Worm (Caenorhabditis elegans) whole organism, L1 larva: ENCODE measurements around the gene fdgt-1.
"Not testable (repeated sequence)": the region's sequence is repeated elsewhere in the genome, so short reads cannot be mapped to it uniquely, and the experiment has no call there.

Source experiments
- C34B4.2 ChIP-seq: sonication (generic microtip); optimal IDR thresholded peaks from 2 replicates; lab custom pipeline; 2017; ENCODE audit warnings: mild to moderate bottlenecking, missing genetic modification characterization, missing compliant biosample characterization
- aly-2 ChIP-seq: fragments of 150-350 bp; optimal IDR thresholded peaks from 2 replicates; lab custom pipeline; 2014; ENCODE audit warnings: missing biosample characterization, missing genetic modification characterization
- ama-1 ChIP-seq: fragments of 150-350 bp; optimal IDR thresholded peaks from 2 replicates; lab custom pipeline; 2014
- ceh-63 ChIP-seq: fragments of 200-800 bp; sonication (Bioruptor generic); optimal IDR thresholded peaks from 2 replicates; lab custom pipeline; 2018; ENCODE audit warnings: mild to moderate bottlenecking, missing genetic modification characterization, missing compliant biosample characterization
- ceh-88 ChIP-seq: fragments of 200-800 bp; sonication (Bioruptor generic); IDR thresholded peaks from 2 replicates; pipeline ENCODE4 v1.3.6; 2022; ENCODE audit warnings: missing genetic modification characterization, missing compliant biosample characterization
- ceh-90 ChIP-seq: sonication (generic microtip); optimal IDR thresholded peaks from 2 replicates; lab custom pipeline; 2016; ENCODE audit warnings: missing genetic modification characterization, missing compliant biosample characterization
- efl-1 ChIP-seq, 4 experiments: fragments of 150-350 bp; optimal IDR thresholded peaks in 3 of 4; peaks in 1 of 4; 1 replicate in 1 of 4; 2 replicates in 3 of 4; lab custom pipeline; 2014; ENCODE audit warnings: missing biosample characterization in 2 of 4, missing genetic modification characterization in 2 of 4, missing genetic modification reagents in 2 of 4
- egl-13 ChIP-seq: sonication (generic microtip); optimal IDR thresholded peaks from 2 replicates; lab custom pipeline; 2016; ENCODE audit warnings: missing genotype, missing genetic modification reagents, missing genetic modification characterization, missing compliant biosample characterization
- egl-27 ChIP-seq, 2 experiments: fragments of 150-350 bp in 1 of 2; sonication (generic microtip); optimal IDR thresholded peaks; 3 replicates each; lab custom pipeline; 2017 to 2018; ENCODE audit warnings: missing biosample characterization in 2 of 2, missing genetic modification characterization in 2 of 2, missing genetic modification reagents in 2 of 2
- ets-5 ChIP-seq: fragments of 200-800 bp; sonication (Bioruptor generic); IDR thresholded peaks from 2 replicates; pipeline ENCODE4 v1.3.6; 2022; ENCODE audit warnings: missing genetic modification characterization, missing compliant biosample characterization
- fkh-10 ChIP-seq: sonication (generic microtip); optimal IDR thresholded peaks from 2 replicates; lab custom pipeline; 2017; ENCODE audit warnings: missing biosample characterization, missing genetic modification reagents, missing genetic modification characterization
- fkh-8 ChIP-seq: sonication (generic microtip); optimal IDR thresholded peaks from 2 replicates; lab custom pipeline; 2016; ENCODE audit warnings: mild to moderate bottlenecking, missing genetic modification characterization, missing compliant biosample characterization
- grh-1 ChIP-seq: fragments of 200-800 bp; sonication (Bioruptor generic); IDR thresholded peaks from 2 replicates; pipeline ENCODE4 v1.3.6; 2022; ENCODE audit warnings: missing genetic modification reagents, missing genetic modification characterization, missing compliant biosample characterization
- hlh-17 ChIP-seq: fragments of 200-800 bp; sonication (Bioruptor generic); optimal IDR thresholded peaks from 2 replicates; lab custom pipeline; 2018; ENCODE audit warnings: missing genetic modification characterization, mild to moderate bottlenecking, missing compliant biosample characterization, moderate library complexity, borderline replicate concordance
- hpl-2 ChIP-seq: fragments of 150-350 bp; optimal IDR thresholded peaks from 2 replicates; lab custom pipeline; 2014; ENCODE audit warnings: missing biosample characterization, missing genetic modification reagents, missing genetic modification characterization
- lin-14 ChIP-seq: fragments of 200-800 bp; sonication (Bioruptor generic); optimal IDR thresholded peaks from 2 replicates; lab custom pipeline; 2018; ENCODE audit warnings: mild to moderate bottlenecking, missing genetic modification characterization, moderate library complexity, missing compliant biosample characterization
- lin-15B ChIP-seq: fragments of 150-350 bp; sonication (generic microtip); optimal IDR thresholded peaks from 3 replicates; lab custom pipeline; 2014; ENCODE audit warnings: missing biosample characterization, missing genetic modification characterization
- mab-9 ChIP-seq: fragments of 200-800 bp; sonication (Bioruptor generic); IDR thresholded peaks from 2 replicates; pipeline ENCODE4 v1.3.6; 2022; ENCODE audit warnings: missing genetic modification reagents, missing genetic modification characterization, missing compliant biosample characterization
- mef-2 ChIP-seq: fragments of 150-350 bp; optimal IDR thresholded peaks from 2 replicates; lab custom pipeline; 2014; ENCODE audit warnings: missing biosample characterization, missing genetic modification characterization
- nhr-11 ChIP-seq: fragments of 150-350 bp; optimal IDR thresholded peaks from 2 replicates; lab custom pipeline; 2014; ENCODE audit warnings: missing biosample characterization, missing genetic modification characterization
- nhr-84 ChIP-seq: sonication (generic microtip); optimal IDR thresholded peaks from 2 replicates; lab custom pipeline; 2017; ENCODE audit warnings: missing biosample characterization, missing genetic modification characterization
- nhr-85 ChIP-seq: sonication (generic microtip); peaks from one replicate; lab custom pipeline; 2016; ENCODE audit warnings: missing genetic modification characterization, inconsistent platforms, missing compliant biosample characterization
- skn-1 ChIP-seq: fragments of 150-350 bp; optimal IDR thresholded peaks from 2 replicates; lab custom pipeline; 2014; ENCODE audit warnings: missing biosample characterization, missing genetic modification characterization
- snu-23 ChIP-seq: sonication (generic microtip); optimal IDR thresholded peaks from 2 replicates; lab custom pipeline; 2016; ENCODE audit warnings: missing genetic modification characterization, missing compliant biosample characterization
- swsn-7 ChIP-seq: sonication (generic microtip); optimal IDR thresholded peaks from 2 replicates; lab custom pipeline; 2016; ENCODE audit warnings: missing genetic modification characterization, missing compliant biosample characterization
- tlp-1 ChIP-seq: fragments of 150-350 bp; optimal IDR thresholded peaks from 2 replicates; lab custom pipeline; 2014; ENCODE audit warnings: missing biosample characterization, missing genetic modification characterization
- unc-30 ChIP-seq: sonication (generic microtip); optimal IDR thresholded peaks from 2 replicates; lab custom pipeline; 2017; ENCODE audit warnings: missing biosample characterization, missing genetic modification characterization
- unc-98 ChIP-seq: fragments of 200-800 bp; sonication (Bioruptor generic); IDR thresholded peaks from 2 replicates; pipeline ENCODE4 v1.3.6; 2022; ENCODE audit warnings: missing genetic modification characterization, missing compliant biosample characterization
- vab-15 ChIP-seq: sonication (generic microtip); optimal IDR thresholded peaks from 2 replicates; lab custom pipeline; 2017; ENCODE audit warnings: missing genotype, mild to moderate bottlenecking, missing genetic modification characterization, missing compliant biosample characterization
- ztf-4 ChIP-seq: fragments of 150-350 bp; optimal IDR thresholded peaks from 2 replicates; lab custom pipeline; 2014; ENCODE audit warnings: missing biosample characterization, missing genetic modification characterization

Gene fdgt-1

ce11 chrII:1504266-1504665 is at the start of gene fdgt-1:
Gene fdgt-1 (plus strand): TSS chrII:1504566.
- TF ChIP-seq lin-14 (GFP tag; lab: Kevin White, UChicago), result peak; percentile 1
- TF ChIP-seq nhr-11, result no peak
- TF ChIP-seq hpl-2 (GFP tag; lab: Kevin White, UChicago), result no peak

- TF ChIP-seq grh-1 (GFP tag; lab: Robert Waterston, UW), result peak; percentile 39; the same call in 1 of the 2 replicates
- TF ChIP-seq mab-9, result peak; percentile 69; the same call in 1 of the 2 replicates
- peak; percentile 9; the same call in 1 of the 2 replicates for TF ChIP-seq ceh-88 (GFP tag; lab: Robert Waterston, UW)
- TF ChIP-seq, all 84 proteins: peak for 3; not testable (repeated sequence) for 81
Observed at ce11 chrII:1457784-1458183, 46.6 kb upstream of the fdgt-1 start.

ce11 chrII:1466448-1466847 is 37.9 kb upstream of the fdgt-1 start, which contains the start of gene Y51H7C.13:
Gene Y51H7C.13 (minus strand): TSS chrII:1466548.
- TF ChIP-seq tlp-1 (tag; lab: Kevin White, UChicago) (no peak), fkh-10 (no peak), vab-15 (tag; lab: Kevin White, UChicago) (no peak), C34B4.2 (tag; lab: Kevin White, UChicago) (no peak), fkh-8 (no peak), ztf-4 (tag; lab: Kevin White, UChicago) (no peak), hlh-17 (GFP tag; lab: Kevin White, UChicago) (no peak)

- not testable (repeated sequence) for TF ChIP-seq nhr-11; skn-1 (tag; lab: Kevin White, UChicago); mef-2 (tag; lab: Kevin White, UChicago)
Observed at ce11 chrII:1467711-1468110, 36.7 kb upstream of the fdgt-1 start, which contains the start of gene Y51H7C.1. Gene Y51H7C.1 (plus strand): TSS chrII:1467727.

ce11 chrII:1470515-1470966 is 33.8 kb upstream of the fdgt-1 start, which contains the start of gene H17B01.2:
Gene H17B01.2 (plus strand): TSS chrII:1470565.
- TF ChIP-seq snu-23 (GFP tag; lab: Kevin White, UChicago) (no peak), egl-13 (tag; lab: Kevin White, UChicago) (no peak), aly-2 (tag; lab: Kevin White, UChicago) (no peak), fkh-8 (no peak), lin-14 (GFP tag; lab: Kevin White, UChicago) (no peak), ama-1 (no peak), ceh-90 (no peak), ztf-4 (tag; lab: Kevin White, UChicago) (no peak), unc-98 (GFP tag; lab: Robert Waterston, UW) (no peak), egl-27 (tag; optimal IDR thresholded peaks at IDR 0.05; lab: Kevin White, UChicago) (no peak), swsn-7 (tag; lab: Kevin White, UChicago) (no peak), ceh-63 (GFP tag; lab: Kevin White, UChicago) (no peak), nhr-84 (no peak), lin-15B (tag; lab: Kevin White, UChicago) (no peak), efl-1 (optimal IDR thresholded peaks at IDR 0.05; lab: Kevin White, UChicago) (no peak), efl-1 (GFP tag; optimal IDR thresholded peaks at IDR 0.05 in 1 of 2; lab: Kevin White, UChicago) (no peak), unc-30 (tag; lab: Kevin White, UChicago) (no peak), nhr-85 (tag; lab: Kevin White, UChicago) (no peak)

ce11 chrII:1473481-1473880 is 30.9 kb upstream of the fdgt-1 start, which contains the start of gene H17B01.5:
Gene H17B01.5 (minus strand): TSS chrII:1473581.
- TF ChIP-seq ets-5 (GFP tag; lab: Robert Waterston, UW), result no peak
- TF ChIP-seq, all 84 proteins: peak for 0

- TF ChIP-seq efl-1 (optimal IDR thresholded peaks at IDR 0.05; lab: Kevin White, UChicago), result no peak
- peak in 1 of 2 experiments; percentile 4 for TF ChIP-seq efl-1 (GFP tag; optimal IDR thresholded peaks at IDR 0.05 in 1 of 2; lab: Kevin White, UChicago)
- no peak for TF ChIP-seq C34B4.2 (tag; lab: Kevin White, UChicago)
Observed at ce11 chrII:1474807-1475206, 29.6 kb upstream of the fdgt-1 start.
